Worm (Caenorhabditis elegans): ENCODE results near the gene pqn-29.

pqn-29 gene

DNA sequence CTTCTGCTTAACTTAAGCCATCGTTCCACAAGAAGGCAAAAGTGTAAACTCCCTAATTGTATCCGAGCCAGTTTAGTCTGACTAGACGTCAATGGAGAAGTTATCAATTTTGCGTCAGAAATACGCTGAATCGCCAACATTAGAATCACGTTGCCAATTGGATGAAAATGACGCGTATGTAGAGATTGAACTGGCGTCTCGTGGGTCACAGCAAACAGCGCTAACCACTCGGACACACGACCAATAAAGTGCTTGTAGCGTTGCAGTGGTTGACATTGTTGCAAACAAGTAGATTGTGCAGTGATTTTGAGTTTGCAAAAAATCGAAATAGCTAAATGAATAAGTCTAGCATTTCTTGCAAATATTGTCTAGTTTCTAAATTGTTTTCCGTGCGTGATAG, 43.4 kb upstream of the pqn-29 start (continued):
- peak; percentile 98 for TF ChIP-seq tbp1 (GFP tag; optimal IDR thresholded peaks at IDR 0.05)
- peak; percentile 88 for TF ChIP-seq hlh-12 (tag; optimal IDR thresholded peaks at IDR 0.05)
- TF ChIP-seq F37B4.10 (GFP tag; IDR thresholded peaks at IDR 0.05), result 0 out of 2 replicates have a peak, but pooled peaks have one; percentile 71
- TF ChIP-seq tbx-9 (tag; optimal IDR thresholded peaks at IDR 0.05; ENCODE audit: borderline replicate concordance), result peak; percentile 45
- peak; percentile 95 for TF ChIP-seq die-1 (tag; optimal IDR thresholded peaks at IDR 0.05)
- TF ChIP-seq rpc-1 (optimal IDR thresholded peaks at IDR 0.05), result peak; percentile 91
- peak; percentile 100 for TF ChIP-seq rpc-1 (tag; optimal IDR thresholded peaks at IDR 0.05)
- no peak for TF ChIP-seq lag-1 (GFP tag; IDR thresholded peaks at IDR 0.05)
- peak; percentile 64 for TF ChIP-seq F57C9.4 (tag; optimal IDR thresholded peaks at IDR 0.05)
- peak; percentile 86 for TF ChIP-seq D2030.7 (GFP tag; IDR thresholded peaks at IDR 0.05)
- TF ChIP-seq ztf-22 (GFP tag; optimal IDR thresholded peaks at IDR 0.05), result peak; percentile 53
- TF ChIP-seq nhr-80 (tag; optimal IDR thresholded peaks at IDR 0.05), result peak; percentile 70
- TF ChIP-seq ceh-58 (GFP tag; IDR thresholded peaks at IDR 0.05), result 0 out of 2 replicates have a peak, but pooled peaks have one; percentile 58

DNA sequence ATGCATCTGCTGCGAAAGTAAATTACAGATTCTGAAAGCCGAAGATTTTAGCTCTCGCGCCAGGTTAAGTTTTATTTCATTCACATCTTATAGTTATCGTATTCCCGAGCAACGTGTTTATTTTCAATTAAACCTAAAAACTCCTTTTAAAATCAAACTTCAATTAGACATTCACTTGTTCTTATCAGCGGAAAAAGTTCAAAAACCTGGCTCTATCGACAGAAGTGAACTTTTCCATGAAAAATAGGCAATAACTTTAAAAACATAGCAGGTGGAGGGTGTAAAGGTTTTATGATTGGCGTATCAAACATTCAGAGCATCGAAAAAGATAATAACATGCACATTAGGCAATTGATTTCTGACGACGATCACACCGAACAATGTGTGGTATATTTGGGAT, 42.8 kb upstream of the pqn-29 start, which contains the start of gene ppat-1:
Gene ppat-1 (plus strand): TSS at position 316 of the 400 bp plus-strand sequence.
- TF ChIP-seq nhr-80 (tag; optimal IDR thresholded peaks at IDR 0.05) (peak; percentile 51), hlh-26 (GFP tag; conservative IDR thresholded peaks at IDR 0.05) (no peak), repo-1 (tag; optimal IDR thresholded peaks at IDR 0.05) (no peak)

DNA sequence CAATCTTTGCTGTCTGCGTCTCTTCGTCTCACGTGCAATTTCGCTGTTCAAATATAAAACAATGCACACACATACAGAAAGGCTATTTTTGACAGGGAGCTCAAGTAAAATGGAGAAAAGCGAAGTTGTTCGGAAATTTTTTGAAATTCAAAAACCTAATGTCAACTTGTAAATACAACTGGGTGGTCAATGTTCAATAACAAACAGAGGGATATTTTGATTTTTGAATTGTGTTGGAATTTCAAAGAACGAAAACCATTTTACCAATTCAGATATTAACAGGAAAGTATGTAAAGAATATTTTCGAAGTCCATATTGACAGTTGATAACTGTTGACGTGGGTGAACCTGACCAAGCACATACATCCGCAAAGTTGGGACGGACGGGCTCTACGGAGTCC, 42.2 kb upstream of the pqn-29 start, which contains the start of gene tag-243:
Gene tag-243 (minus strand): TSS at position 101 of the 400 bp plus-strand sequence.
- TF ChIP-seq hmg-1.2 (GFP tag; IDR thresholded peaks at IDR 0.05), result peak; percentile 64
- TF ChIP-seq aptf-2 (GFP tag; conservative IDR thresholded peaks at IDR 0.05), result no peak
- no peak for TF ChIP-seq ztf-3 (GFP tag; optimal IDR thresholded peaks at IDR 0.05)

DNA sequence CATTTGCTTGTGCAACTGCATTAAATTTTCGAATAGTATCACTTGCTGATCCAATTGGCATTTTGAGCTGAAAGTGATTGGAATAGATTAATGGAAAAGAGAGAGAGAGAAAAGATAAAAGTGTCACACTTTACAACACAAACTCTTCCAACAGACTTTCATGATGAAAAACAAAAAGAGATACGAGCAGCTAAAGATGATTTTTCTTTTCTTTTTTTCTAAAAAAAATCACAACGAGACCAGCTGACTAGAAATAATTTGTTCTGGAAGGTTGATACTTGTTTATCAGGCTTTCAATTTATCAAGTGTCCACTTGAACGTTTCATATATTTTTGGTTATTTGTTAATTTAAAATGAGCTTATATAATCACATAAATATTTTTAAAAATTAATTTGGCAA, 41.0 kb upstream of the pqn-29 start:
- TF ChIP-seq tlf-1 (GFP tag; optimal IDR thresholded peaks at IDR 0.05) (no peak), ekl-4 (GFP tag; IDR thresholded peaks at IDR 0.05) (no peak), hlh-26 (GFP tag; conservative IDR thresholded peaks at IDR 0.05) (no peak), efl-1 (GFP tag; optimal IDR thresholded peaks at IDR 0.05) (no peak), F57C9.4 (tag; optimal IDR thresholded peaks at IDR 0.05) (no peak), Y53F4B.3 (GFP tag; IDR thresholded peaks at IDR 0.05) (no peak), bed-2 (GFP tag; IDR thresholded peaks at IDR 0.05) (no peak), nfya-2 (GFP tag; IDR thresholded peaks at IDR 0.05) (no peak), egl-18 (GFP tag; IDR thresholded peaks at IDR 0.05) (no peak), nhr-80 (tag; optimal IDR thresholded peaks at IDR 0.05) (no peak), ztf-26 (tag; optimal IDR thresholded peaks at IDR 0.05) (no peak), C17E4.6 (GFP tag; IDR thresholded peaks at IDR 0.05) (no peak)

DNA sequence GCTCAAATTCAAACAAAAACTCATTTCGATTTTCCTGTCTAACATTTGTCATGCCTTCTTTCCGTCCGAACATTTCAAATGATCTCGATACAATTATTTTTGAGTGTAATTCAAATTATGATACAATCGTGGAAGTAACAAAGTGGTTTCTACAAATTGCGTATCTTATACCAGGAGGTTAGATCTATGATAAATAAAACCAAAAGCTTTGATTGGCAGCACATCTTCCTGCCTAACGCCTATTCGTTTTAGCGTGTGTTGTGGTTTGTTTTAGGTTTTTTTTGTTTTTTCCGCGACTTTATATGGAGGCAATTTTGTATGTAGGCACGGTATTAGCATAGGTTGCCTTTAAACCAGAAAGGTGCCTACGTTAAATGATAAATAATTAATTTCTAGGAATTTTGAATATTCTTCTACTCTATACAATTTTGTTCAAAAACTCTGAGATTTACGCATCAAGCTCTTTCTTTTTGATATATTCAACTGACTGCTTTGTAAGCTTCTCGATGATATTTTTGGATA, 33.9 kb upstream of the pqn-29 start, which contains the start of gene srg-11:
Gene srg-11 (plus strand): TSS at position 51 of the 522 bp plus-strand sequence.
- TF ChIP-seq F49E8.2 (tag; optimal IDR thresholded peaks at IDR 0.05; ENCODE audit: insufficient read depth) (no peak), lsy-27 (tag; optimal IDR thresholded peaks at IDR 0.05; ENCODE audit: borderline replicate concordance, insufficient read depth) (no peak), snpc-1.3 (tag; optimal IDR thresholded peaks at IDR 0.05; ENCODE audit: insufficient read depth) (no peak), ZK185.1 (tag; optimal IDR thresholded peaks at IDR 0.05; ENCODE audit: poor library complexity, severe bottlenecking) (no peak), Y79H2A.3 (GFP tag; conservative IDR thresholded peaks at IDR 0.05) (no peak), ceh-100 (GFP tag; IDR thresholded peaks at IDR 0.05) (no peak), hlh-12 (tag; optimal IDR thresholded peaks at IDR 0.05) (no peak), madf-3 (GFP tag; IDR thresholded peaks at IDR 0.05) (no peak)

Measured in whole organism, young adult.